Fruit fly (Drosophila melanogaster) S2 (cell line): ENCODE measurements around the gene t.

Experiments used
- CG8478 ChIP-seq: fragments of >200 bp; optimal IDR thresholded peaks from 2 replicates; lab custom pipeline; 2018
- CTCF ChIP-seq, 2 experiments: fragments of >200 bp; optimal IDR thresholded peaks; 2 replicates each; lab custom pipeline; 2018

- TF ChIP-seq CG8478 (lab: Kevin White, UChicago) (no peak), CTCF (optimal IDR thresholded peaks at IDR 0.05; lab: Kevin White, UChicago) (no peak)
Observed at dm6 chrX:9196362-9196761, 26.7 kb downstream of the t start, which contains the start of gene CG12118.
